Fruit fly (Drosophila melanogaster) whole organism, embryonic: Measurements from ENCODE around the gene THG.

Experiments used
- Aef1 ChIP-seq: fragments of 200-800 bp; sonication (Bioruptor generic); IDR thresholded peaks from 3 replicates; pipeline ENCODE4 v1.3.6; 2022; ENCODE audit warnings: missing biosample characterization, missing genetic modification characterization
- BEAF-32 ChIP-seq: fragments of 200-800 bp; sonication (Bioruptor generic); optimal IDR thresholded peaks from 3 replicates; lab custom pipeline; 2017; ENCODE audit warnings: missing biosample characterization, missing genetic modification characterization, mild to moderate bottlenecking, moderate library complexity, missing genetic modification reagents
- CG10267 ChIP-seq: fragments of 200-800 bp; sonication (Bioruptor generic); optimal IDR thresholded peaks from 2 replicates; lab custom pipeline; 2018; ENCODE audit warnings: missing biosample characterization, mild to moderate bottlenecking, missing genetic modification characterization, moderate library complexity
- CG11247 ChIP-seq: fragments of 200-800 bp; sonication (Bioruptor generic); IDR thresholded peaks from 2 replicates; pipeline ENCODE4 v1.3.6; 2022; ENCODE audit warnings: missing biosample characterization, missing genetic modification characterization
- CG11504 ChIP-seq: fragments of 200-800 bp; sonication (Bioruptor generic); optimal IDR thresholded peaks from 3 replicates; lab custom pipeline; 2019; ENCODE audit warnings: missing biosample characterization, mild to moderate bottlenecking, missing genetic modification characterization, moderate library complexity
- CG12155 ChIP-seq: fragments of 200-800 bp; sonication (Bioruptor generic); optimal IDR thresholded peaks from 3 replicates; lab custom pipeline; 2016; ENCODE audit warnings: missing biosample characterization, missing genetic modification characterization
- CG12219 ChIP-seq: fragments of 200-800 bp; sonication (Bioruptor generic); optimal IDR thresholded peaks from 3 replicates; lab custom pipeline; 2018; ENCODE audit warnings: missing biosample characterization, mild to moderate bottlenecking, missing genetic modification characterization
- CG12659 ChIP-seq: fragments of 200-800 bp; sonication (Bioruptor generic); optimal IDR thresholded peaks from 3 replicates; lab custom pipeline; 2017; ENCODE audit warnings: mild to moderate bottlenecking, missing biosample characterization, missing genetic modification reagents, missing genetic modification characterization
- CG16813 ChIP-seq: fragments of 200-800 bp; sonication (Bioruptor generic); IDR thresholded peaks from 3 replicates; pipeline ENCODE4 v1.3.6; 2022; ENCODE audit warnings: missing biosample characterization, missing genetic modification characterization; ENCODE audit not compliant: partially characterized antibody
- CG17385 ChIP-seq: fragments of 200-800 bp; sonication (Bioruptor generic); optimal IDR thresholded peaks from 3 replicates; lab custom pipeline; 2018; ENCODE audit warnings: missing biosample characterization, mild to moderate bottlenecking, missing genetic modification characterization
- CG2129 ChIP-seq: fragments of 200-800 bp; sonication (Bioruptor generic); IDR thresholded peaks from 2 replicates; pipeline ENCODE4 v1.3.6; 2022; ENCODE audit warnings: missing biosample characterization, missing genetic modification characterization; ENCODE audit not compliant: partially characterized antibody
- CG2889 ChIP-seq: fragments of 200-800 bp; sonication (Bioruptor generic); IDR thresholded peaks from 3 replicates; pipeline ENCODE4 v1.3.6; 2022; ENCODE audit warnings: missing biosample characterization, missing genetic modification characterization
- CG32532 ChIP-seq: fragments of 200-800 bp; sonication (Bioruptor generic); IDR thresholded peaks from 2 replicates; pipeline ENCODE4 v1.3.6; 2022; ENCODE audit warnings: missing biosample characterization, missing genetic modification characterization
- CG33213 ChIP-seq: fragments of 200-800 bp; sonication (Bioruptor generic); optimal IDR thresholded peaks from 3 replicates; lab custom pipeline; 2016; ENCODE audit warnings: missing biosample characterization, missing genetic modification characterization
- CG4730 ChIP-seq: fragments of 200-800 bp; sonication (Bioruptor generic); IDR thresholded peaks from 2 replicates; pipeline ENCODE4 v1.3.6; 2022; ENCODE audit warnings: missing biosample characterization, missing genetic modification characterization
- CG6813 ChIP-seq: fragments of 200-800 bp; sonication (Bioruptor generic); optimal IDR thresholded peaks from 2 replicates; lab custom pipeline; 2017; ENCODE audit warnings: missing biosample characterization, missing genetic modification characterization, mild to moderate bottlenecking, moderate library complexity, missing genetic modification reagents
- CG7745 ChIP-seq: fragments of 200-800 bp; sonication (Bioruptor generic); optimal IDR thresholded peaks from 2 replicates; lab custom pipeline; 2018; ENCODE audit warnings: missing biosample characterization, mild to moderate bottlenecking, missing genetic modification characterization, moderate library complexity
- CG7928 ChIP-seq: fragments of 200-800 bp; sonication (Bioruptor generic); optimal IDR thresholded peaks from 2 replicates; lab custom pipeline; 2017; ENCODE audit warnings: missing biosample characterization, mild to moderate bottlenecking, missing genetic modification characterization
- CG8765 ChIP-seq: fragments of 200-800 bp; sonication (Bioruptor generic); IDR thresholded peaks from 2 replicates; pipeline ENCODE4 v1.3.6; 2022; ENCODE audit warnings: missing biosample characterization, missing genetic modification characterization
- CG8924 ChIP-seq: fragments of 200-800 bp; optimal IDR thresholded peaks from 3 replicates; lab custom pipeline; 2019; ENCODE audit warnings: missing biosample characterization, mild to moderate bottlenecking, missing genetic modification characterization, moderate library complexity
- CG9437 ChIP-seq: fragments of 200-800 bp; sonication (Bioruptor generic); optimal IDR thresholded peaks from 2 replicates; lab custom pipeline; 2018; ENCODE audit warnings: missing biosample characterization, mild to moderate bottlenecking, missing genetic modification characterization
- Dref ChIP-seq: fragments of 200-800 bp; sonication (Bioruptor generic); IDR thresholded peaks from 2 replicates; pipeline ENCODE4 v1.3.6; 2022; ENCODE audit warnings: missing biosample characterization, missing genetic modification characterization
- Elba2 ChIP-seq: fragments of 200-800 bp; sonication (Bioruptor generic); optimal IDR thresholded peaks from 3 replicates; lab custom pipeline; 2016; ENCODE audit warnings: missing biosample characterization, missing genetic modification characterization
- Ets65A ChIP-seq: fragments of 200-800 bp; sonication (Bioruptor generic); peaks from one replicate; lab custom pipeline; 2016; ENCODE audit warnings: missing biosample characterization, missing genetic modification characterization
- HLH4C ChIP-seq: fragments of 200-800 bp; sonication (Bioruptor generic); IDR thresholded peaks from 3 replicates; pipeline ENCODE4 v1.3.6; 2022; ENCODE audit warnings: missing biosample characterization, missing genetic modification characterization; ENCODE audit not compliant: partially characterized antibody
- Jarid2 ChIP-seq: fragments of 200-800 bp; sonication (Bioruptor generic); optimal IDR thresholded peaks from 3 replicates; lab custom pipeline; 2017; ENCODE audit warnings: mild to moderate bottlenecking, missing biosample characterization, missing genetic modification reagents, missing genetic modification characterization
- Mes4 ChIP-seq: fragments of 200-800 bp; sonication (Bioruptor generic); optimal IDR thresholded peaks from 2 replicates; lab custom pipeline; 2016; ENCODE audit warnings: missing biosample characterization, missing genetic modification characterization
- Myb ChIP-seq: fragments of 200-800 bp; sonication (Bioruptor generic); optimal IDR thresholded peaks from 2 replicates; lab custom pipeline; 2016; ENCODE audit warnings: missing biosample characterization, missing genetic modification characterization
- Side ChIP-seq: fragments of 200-800 bp; sonication (Bioruptor generic); optimal IDR thresholded peaks from 2 replicates; lab custom pipeline; 2016; ENCODE audit warnings: missing biosample characterization, missing genetic modification characterization
- Sin3A ChIP-seq: fragments of >200 bp; optimal IDR thresholded peaks from 2 replicates; lab custom pipeline; 2018
- Sry-β ChIP-seq: fragments of 200-800 bp; sonication (Bioruptor generic); optimal IDR thresholded peaks from 2 replicates; lab custom pipeline; 2018; ENCODE audit warnings: missing biosample characterization, mild to moderate bottlenecking, missing genetic modification characterization, moderate library complexity
- Ssrp ChIP-seq: fragments of 200-800 bp; sonication (Bioruptor generic); optimal IDR thresholded peaks from 2 replicates; lab custom pipeline; 2018; ENCODE audit warnings: missing biosample characterization, mild to moderate bottlenecking, missing genetic modification characterization, moderate library complexity
- Tbp ChIP-seq: fragments of >200 bp; optimal IDR thresholded peaks from 2 replicates; lab custom pipeline; 2018; ENCODE audit warnings: missing biosample characterization, missing genetic modification characterization
- Xbp1 ChIP-seq: fragments of 200-800 bp; sonication (Bioruptor generic); optimal IDR thresholded peaks from 3 replicates; lab custom pipeline; 2016; ENCODE audit warnings: missing biosample characterization, mild to moderate bottlenecking, missing genetic modification characterization
- bigmax ChIP-seq: fragments of 200-800 bp; sonication (Bioruptor generic); optimal IDR thresholded peaks from 2 replicates; lab custom pipeline; 2018; ENCODE audit warnings: missing biosample characterization, mild to moderate bottlenecking, missing genetic modification characterization
- chinmo ChIP-seq: fragments of 200-800 bp; sonication (Bioruptor generic); IDR thresholded peaks from 4 replicates; pipeline ENCODE4 v1.3.6; 2022; ENCODE audit warnings: missing biosample characterization, missing genetic modification characterization; ENCODE audit not compliant: partially characterized antibody
- dpn ChIP-seq, 2 experiments: fragments of 200-800 bp; sonication (Bioruptor generic); optimal IDR thresholded peaks; 3 replicates each; lab custom pipeline; 2016; ENCODE audit warnings: missing biosample characterization in 2 of 2, missing genetic modification characterization in 2 of 2
- ems ChIP-seq: fragments of 200-800 bp; sonication (Bioruptor generic); optimal IDR thresholded peaks from 3 replicates; lab custom pipeline; 2016; ENCODE audit warnings: missing biosample characterization, missing genetic modification characterization
- hth ChIP-seq: fragments of >200 bp; optimal IDR thresholded peaks from 2 replicates; lab custom pipeline; 2017; ENCODE audit warnings: inconsistent platforms
- ind ChIP-seq: fragments of 200-800 bp; sonication (Bioruptor generic); optimal IDR thresholded peaks from 3 replicates; lab custom pipeline; 2016; ENCODE audit warnings: missing biosample characterization, missing genetic modification characterization
- inv ChIP-seq: fragments of 200-800 bp; sonication (Bioruptor generic); IDR thresholded peaks from 2 replicates; pipeline ENCODE4 v1.3.6; 2022; ENCODE audit warnings: missing biosample characterization, missing genetic modification characterization; ENCODE audit not compliant: partially characterized antibody
- jigr1 ChIP-seq: fragments of 200-800 bp; sonication (Bioruptor generic); IDR thresholded peaks from 3 replicates; pipeline ENCODE4 v1.3.6; 2022; ENCODE audit warnings: missing biosample characterization, missing genetic modification characterization
- mam ChIP-seq: fragments of 200-800 bp; sonication (Bioruptor generic); optimal IDR thresholded peaks from 3 replicates; lab custom pipeline; 2016; ENCODE audit warnings: missing biosample characterization, missing genetic modification characterization
- nau ChIP-seq: fragments of 200-800 bp; sonication (Bioruptor generic); optimal IDR thresholded peaks from 3 replicates; lab custom pipeline; 2017; ENCODE audit warnings: missing biosample characterization, mild to moderate bottlenecking, missing genetic modification characterization, missing genetic modification reagents
- pzg ChIP-seq: fragments of 200-800 bp; sonication (Bioruptor generic); optimal IDR thresholded peaks from 3 replicates; lab custom pipeline; 2018; ENCODE audit warnings: missing biosample characterization, mild to moderate bottlenecking, missing genetic modification characterization, moderate library complexity
- sna ChIP-seq: fragments of 200-800 bp; sonication (Bioruptor generic); IDR thresholded peaks from 2 replicates; pipeline ENCODE4 v1.3.6; 2022; ENCODE audit warnings: missing biosample characterization, missing genetic modification characterization; ENCODE audit not compliant: partially characterized antibody
- tna ChIP-seq: fragments of 200-800 bp; sonication (Bioruptor generic); IDR thresholded peaks from 2 replicates; pipeline ENCODE4 v1.3.6; 2022; ENCODE audit warnings: missing biosample characterization, missing genetic modification characterization; ENCODE audit not compliant: partially characterized antibody
- ttk ChIP-seq: fragments of 200-800 bp; sonication (Bioruptor generic); IDR thresholded peaks from 2 replicates; pipeline ENCODE4 v2.1.2; 2022; ENCODE audit warnings: missing biosample characterization, missing genetic modification characterization
- unc-4 ChIP-seq: fragments of 200-800 bp; sonication (Bioruptor generic); IDR thresholded peaks from 2 replicates; pipeline ENCODE4 v1.3.6; 2022; ENCODE audit warnings: missing biosample characterization, missing genetic modification characterization; ENCODE audit not compliant: partially characterized antibody
- vnd ChIP-seq: fragments of 200-800 bp; sonication (Bioruptor generic); IDR thresholded peaks from 3 replicates; pipeline ENCODE4 v1.3.6; 2022; ENCODE audit warnings: missing biosample characterization, missing genetic modification characterization; ENCODE audit not compliant: partially characterized antibody

THG gene

DNA sequence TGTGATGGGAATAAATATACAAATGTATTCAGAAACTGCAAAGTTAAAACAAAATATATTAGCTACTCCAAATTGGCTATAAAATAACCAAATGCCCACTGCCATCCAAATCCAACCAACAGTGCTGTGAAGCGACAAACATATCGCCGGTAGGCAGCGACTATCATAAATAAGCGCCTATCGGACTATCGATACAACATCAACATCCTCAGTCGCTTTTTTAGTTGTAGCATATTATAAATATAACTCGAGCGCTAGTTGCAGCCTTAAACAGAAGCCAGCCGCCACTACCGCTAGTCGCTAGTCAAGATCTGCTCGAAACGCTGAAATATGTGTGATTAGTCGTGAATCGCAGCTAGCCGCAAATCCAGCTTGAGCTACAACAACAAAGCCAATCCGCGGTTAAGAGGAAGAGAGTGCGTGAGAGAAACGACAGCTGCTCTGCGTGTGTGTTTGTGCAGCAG, 29.8 kb upstream of the THG start (continued):
- TF ChIP-seq Elba2 (GFP tag; lab: Kevin White, UChicago) (peak; percentile 39), CG33213 (peak; percentile 39), Side (GFP tag; lab: Kevin White, UChicago) (no peak), tna (peak; percentile 76), Ssrp (no peak), CG8924 (tag; lab: Kevin White, UChicago) (peak; percentile 25), Mes4 (GFP tag; lab: Kevin White, UChicago) (no peak), CG12219 (GFP tag; lab: Kevin White, UChicago) (no peak), mam (GFP tag; lab: Kevin White, UChicago) (peak; percentile 46), HLH4C (GFP tag; lab: Robert Waterston, UW) (peak; percentile 84), chinmo (GFP tag; lab: Robert Waterston, UW) (peak; percentile 73; the same call in 1 of the 4 replicates), CG9437 (GFP tag; lab: Kevin White, UChicago) (peak; percentile 21), dpn (GFP tag; optimal IDR thresholded peaks at IDR 0.05; lab: Kevin White, UChicago) (peak; percentile 10 to 53), CG2889 (GFP tag; lab: Robert Waterston, UW) (no peak), CG7928 (GFP tag; lab: Kevin White, UChicago) (no peak), CG10267 (tag; lab: Kevin White, UChicago) (peak; percentile 92), CG12155 (GFP tag; lab: Kevin White, UChicago) (peak; percentile 26), Sry-β (GFP tag; lab: Kevin White, UChicago) (peak; percentile 92), sna (GFP tag; lab: Robert Waterston, UW) (peak; percentile 65), CG7745 (tag; lab: Kevin White, UChicago) (no peak), vnd (GFP tag; lab: Robert Waterston, UW) (peak; percentile 83), CG6813 (no peak), ems (GFP tag; lab: Kevin White, UChicago) (no peak), Ets65A (GFP tag; lab: Kevin White, UChicago) (peak; percentile 86), Aef1 (GFP tag; lab: Robert Waterston, UW) (no peak; the same call in 1 of the 3 replicates), CG32532 (peak; percentile 61; the same call in 1 of the 2 replicates), Jarid2 (GFP tag; lab: Kevin White, UChicago) (no peak), nau (GFP tag; lab: Kevin White, UChicago) (no peak), BEAF-32 (GFP tag; lab: Kevin White, UChicago) (peak; percentile 87), ttk (no peak), CG16813 (GFP tag; lab: Robert Waterston, UW) (peak; percentile 92), ind (GFP tag; lab: Kevin White, UChicago) (peak; percentile 15), CG11247 (GFP tag; lab: Robert Waterston, UW) (peak; percentile 45; the same call in 1 of the 2 replicates), hth (lab: Kevin White, UChicago) (no peak), CG4730 (GFP tag; lab: Robert Waterston, UW) (no peak), CG8765 (GFP tag; lab: Robert Waterston, UW) (peak; percentile 41; the same call in 1 of the 2 replicates), pzg (GFP tag; lab: Kevin White, UChicago) (peak; percentile 74), bigmax (GFP tag; lab: Kevin White, UChicago) (peak; percentile 2), Xbp1 (GFP tag; lab: Kevin White, UChicago) (peak; percentile 41), Sin3A (lab: Kevin White, UChicago) (peak; percentile 77), CG12659 (GFP tag; lab: Kevin White, UChicago) (peak; percentile 60), CG17385 (GFP tag; lab: Kevin White, UChicago) (peak; percentile 81), CG11504 (tag; lab: Kevin White, UChicago) (no peak), CG2129 (GFP tag; lab: Robert Waterston, UW) (peak; percentile 70), Dref (GFP tag; lab: Robert Waterston, UW) (peak; percentile 94), inv (GFP tag; lab: Robert Waterston, UW) (peak; percentile 84), unc-4 (peak; percentile 78), Tbp (no peak), Myb (peak; percentile 19), jigr1 (GFP tag; lab: Robert Waterston, UW) (no peak)
